Fruit fly (Drosophila melanogaster) whole organism, embryonic: ENCODE measurements around the gene CG3149.

ENCODE experiments used
- Asciz ChIP-seq: fragments of 200-800 bp; sonication (Bioruptor generic); optimal IDR thresholded peaks from 2 replicates; lab custom pipeline; 2017; ENCODE audit warnings: missing biosample characterization, mild to moderate bottlenecking, missing genetic modification characterization, missing genetic modification reagents
- CG10147 ChIP-seq: fragments of 200-800 bp; sonication (Bioruptor generic); optimal IDR thresholded peaks from 2 replicates; lab custom pipeline; 2019; ENCODE audit warnings: missing biosample characterization, mild to moderate bottlenecking, missing genetic modification characterization, moderate library complexity
- CG10267 ChIP-seq: fragments of 200-800 bp; sonication (Bioruptor generic); optimal IDR thresholded peaks from 2 replicates; lab custom pipeline; 2018; ENCODE audit warnings: missing biosample characterization, mild to moderate bottlenecking, missing genetic modification characterization, moderate library complexity
- CG10274 ChIP-seq: fragments of 200-800 bp; sonication (Bioruptor generic); optimal IDR thresholded peaks from 3 replicates; lab custom pipeline; 2017; ENCODE audit warnings: missing biosample characterization, mild to moderate bottlenecking, missing genetic modification characterization
- CG10462 ChIP-seq: fragments of 200-800 bp; sonication (Bioruptor generic); optimal IDR thresholded peaks from 2 replicates; lab custom pipeline; 2016; ENCODE audit warnings: missing biosample characterization, missing genetic modification characterization
- CG10543 ChIP-seq: fragments of 200-800 bp; sonication (Bioruptor generic); optimal IDR thresholded peaks from 3 replicates; lab custom pipeline; 2017; ENCODE audit warnings: missing biosample characterization, mild to moderate bottlenecking, missing genetic modification characterization, moderate library complexity
- CG11247 ChIP-seq: fragments of 200-800 bp; sonication (Bioruptor generic); IDR thresholded peaks from 2 replicates; pipeline ENCODE4 v1.3.6; 2022; ENCODE audit warnings: missing biosample characterization, missing genetic modification characterization
- CG11398 ChIP-seq: fragments of 200-800 bp; sonication (Bioruptor generic); optimal IDR thresholded peaks from 2 replicates; lab custom pipeline; 2016; ENCODE audit warnings: missing biosample characterization, missing genetic modification characterization
- CG12219 ChIP-seq: fragments of 200-800 bp; sonication (Bioruptor generic); optimal IDR thresholded peaks from 3 replicates; lab custom pipeline; 2018; ENCODE audit warnings: missing biosample characterization, mild to moderate bottlenecking, missing genetic modification characterization
- CG14441 ChIP-seq: fragments of 200-800 bp; sonication (Bioruptor generic); IDR thresholded peaks from 2 replicates; pipeline ENCODE4 v1.3.6; 2022; ENCODE audit warnings: missing biosample characterization, missing genetic modification characterization
- CG15269 ChIP-seq: fragments of 200-800 bp; sonication (Bioruptor generic); optimal IDR thresholded peaks from 2 replicates; lab custom pipeline; 2018; ENCODE audit warnings: missing biosample characterization, mild to moderate bottlenecking, missing genetic modification characterization, moderate library complexity
- CG1603 ChIP-seq: fragments of 200-800 bp; sonication (Bioruptor generic); optimal IDR thresholded peaks from 2 replicates; lab custom pipeline; 2019; ENCODE audit warnings: missing biosample characterization, mild to moderate bottlenecking, missing genetic modification characterization, moderate library complexity
- CG17328 ChIP-seq: fragments of 200-800 bp; sonication (Bioruptor generic); IDR thresholded peaks from 2 replicates; pipeline ENCODE4 v1.3.6; 2022; ENCODE audit warnings: missing biosample characterization, missing genetic modification characterization
- CG17912 ChIP-seq: fragments of 200-800 bp; sonication (Bioruptor generic); optimal IDR thresholded peaks from 2 replicates; lab custom pipeline; 2018; ENCODE audit warnings: missing biosample characterization, mild to moderate bottlenecking, missing genetic modification characterization
- CG3163 ChIP-seq: fragments of 200-800 bp; sonication (Bioruptor generic); optimal IDR thresholded peaks from 3 replicates; lab custom pipeline; 2016; ENCODE audit warnings: missing biosample characterization, missing genetic modification characterization
- CG32772 ChIP-seq: fragments of 200-800 bp; sonication (Bioruptor generic); IDR thresholded peaks from 2 replicates; pipeline ENCODE4 v1.3.6; 2022; ENCODE audit warnings: missing biosample characterization, missing genetic modification characterization
- CG3407 ChIP-seq: fragments of 200-800 bp; sonication (Bioruptor generic); optimal IDR thresholded peaks from 2 replicates; lab custom pipeline; 2018; ENCODE audit warnings: missing biosample characterization, mild to moderate bottlenecking, missing genetic modification characterization
- CG34422 ChIP-seq: fragments of 200-800 bp; sonication (Bioruptor generic); IDR thresholded peaks from 3 replicates; pipeline ENCODE4 v1.3.6; 2022; ENCODE audit warnings: missing biosample characterization, missing genetic modification characterization
- CG6689 ChIP-seq: fragments of 200-800 bp; sonication (Bioruptor generic); IDR thresholded peaks from 2 replicates; pipeline ENCODE4 v1.3.6; 2022; ENCODE audit warnings: missing biosample characterization, missing genetic modification characterization
- CG8944 ChIP-seq: fragments of 200-800 bp; sonication (Bioruptor generic); optimal IDR thresholded peaks from 3 replicates; lab custom pipeline; 2016; ENCODE audit warnings: missing biosample characterization, missing genetic modification characterization
- Chrac-16 ChIP-seq: fragments of 200-800 bp; sonication (Bioruptor generic); optimal IDR thresholded peaks from 3 replicates; lab custom pipeline; 2016; ENCODE audit warnings: missing biosample characterization, missing genetic modification characterization
- Dref ChIP-seq: fragments of 200-800 bp; sonication (Bioruptor generic); IDR thresholded peaks from 2 replicates; pipeline ENCODE4 v1.3.6; 2022; ENCODE audit warnings: missing biosample characterization, missing genetic modification characterization
- Fer2 ChIP-seq: fragments of 200-800 bp; sonication (Bioruptor generic); optimal IDR thresholded peaks from 2 replicates; lab custom pipeline; 2018; ENCODE audit warnings: missing biosample characterization, mild to moderate bottlenecking, missing genetic modification characterization, moderate library complexity
- GATAe ChIP-seq: fragments of 200-800 bp; sonication (Bioruptor generic); conservative IDR thresholded peaks from 2 replicates; pipeline ENCODE4 v1.3.6; 2022; ENCODE audit warnings: missing biosample characterization, missing genetic modification characterization
- MBD-R2 ChIP-seq: fragments of 200-800 bp; sonication (Bioruptor generic); IDR thresholded peaks from 2 replicates; pipeline ENCODE4 v1.3.6; 2022; ENCODE audit warnings: missing biosample characterization, missing genetic modification characterization
- Max ChIP-seq: fragments of 200-800 bp; sonication (Bioruptor generic); optimal IDR thresholded peaks from 2 replicates; lab custom pipeline; 2016; ENCODE audit warnings: missing biosample characterization, mild to moderate bottlenecking, missing genetic modification characterization
- Mes4 ChIP-seq: fragments of 200-800 bp; sonication (Bioruptor generic); optimal IDR thresholded peaks from 2 replicates; lab custom pipeline; 2016; ENCODE audit warnings: missing biosample characterization, missing genetic modification characterization
- Spps ChIP-seq: fragments of 200-800 bp; sonication (Bioruptor generic); optimal IDR thresholded peaks from 2 replicates; lab custom pipeline; 2018; ENCODE audit warnings: missing biosample characterization, mild to moderate bottlenecking, missing genetic modification characterization
- Ssrp ChIP-seq: fragments of 200-800 bp; sonication (Bioruptor generic); optimal IDR thresholded peaks from 2 replicates; lab custom pipeline; 2018; ENCODE audit warnings: missing biosample characterization, mild to moderate bottlenecking, missing genetic modification characterization, moderate library complexity
- ac ChIP-seq: fragments of 200-800 bp; sonication (Bioruptor generic); optimal IDR thresholded peaks from 3 replicates; lab custom pipeline; 2017; ENCODE audit warnings: missing biosample characterization, mild to moderate bottlenecking, missing genetic modification characterization
- ap ChIP-seq: fragments of 200-800 bp; sonication (Bioruptor generic); IDR thresholded peaks from 2 replicates; pipeline ENCODE4 v1.3.6; 2022; ENCODE audit warnings: missing biosample characterization, missing genetic modification characterization
- dpn ChIP-seq, 2 experiments: fragments of 200-800 bp; sonication (Bioruptor generic); optimal IDR thresholded peaks; 3 replicates each; lab custom pipeline; 2016; ENCODE audit warnings: missing biosample characterization in 2 of 2, missing genetic modification characterization in 2 of 2
- ems ChIP-seq: fragments of 200-800 bp; sonication (Bioruptor generic); optimal IDR thresholded peaks from 3 replicates; lab custom pipeline; 2016; ENCODE audit warnings: missing biosample characterization, missing genetic modification characterization
- eyg ChIP-seq: fragments of 200-800 bp; sonication (Bioruptor generic); optimal IDR thresholded peaks from 3 replicates; lab custom pipeline; 2016; ENCODE audit warnings: missing biosample characterization, missing genetic modification characterization
- fru ChIP-seq: fragments of >200 bp; optimal IDR thresholded peaks from 2 replicates; lab custom pipeline; 2017
- gcm ChIP-seq: fragments of 200-800 bp; sonication (Bioruptor generic); optimal IDR thresholded peaks from 2 replicates; lab custom pipeline; 2019; ENCODE audit warnings: missing biosample characterization, mild to moderate bottlenecking, missing genetic modification characterization, moderate library complexity
- gem ChIP-seq: fragments of 200-800 bp; sonication (Bioruptor generic); optimal IDR thresholded peaks from 2 replicates; lab custom pipeline; 2019; ENCODE audit warnings: missing biosample characterization, mild to moderate bottlenecking, missing genetic modification characterization, moderate library complexity
- ken ChIP-seq: fragments of 200-800 bp; sonication (Bioruptor generic); IDR thresholded peaks from 3 replicates; pipeline ENCODE4 v1.3.6; 2022; ENCODE audit warnings: missing biosample characterization, missing genetic modification characterization
- otp ChIP-seq: fragments of 200-800 bp; sonication (Bioruptor generic); IDR thresholded peaks from 3 replicates; pipeline ENCODE4, ENCODE4 v1.3.6; 2022; ENCODE audit warnings: missing biosample characterization, missing genetic modification characterization
- pfk ChIP-seq: fragments of 200-800 bp; sonication (Bioruptor generic); optimal IDR thresholded peaks from 2 replicates; lab custom pipeline; 2018; ENCODE audit warnings: missing biosample characterization, mild to moderate bottlenecking, missing genetic modification characterization, moderate library complexity
- salm ChIP-seq: fragments of 200-800 bp; sonication (Bioruptor generic); optimal IDR thresholded peaks from 2 replicates; lab custom pipeline; 2018; ENCODE audit warnings: missing biosample characterization, mild to moderate bottlenecking, missing genetic modification characterization
- schlank ChIP-seq: fragments of 200-800 bp; sonication (Bioruptor generic); optimal IDR thresholded peaks from 2 replicates; lab custom pipeline; 2018; ENCODE audit warnings: missing biosample characterization, mild to moderate bottlenecking, missing genetic modification characterization
- scrt ChIP-seq: fragments of 200-800 bp; sonication (Bioruptor generic); optimal IDR thresholded peaks from 2 replicates; lab custom pipeline; 2018; ENCODE audit warnings: missing biosample characterization, mild to moderate bottlenecking, missing genetic modification characterization, moderate library complexity
- sens ChIP-seq: fragments of 200-800 bp; sonication (Bioruptor generic); peaks from one replicate; lab custom pipeline; 2016; ENCODE audit warnings: missing biosample characterization, missing genetic modification characterization
- shn ChIP-seq: fragments of 200-800 bp; sonication (Bioruptor generic); optimal IDR thresholded peaks from 3 replicates; lab custom pipeline; 2016; ENCODE audit warnings: missing biosample characterization, missing genetic modification characterization
- sug ChIP-seq: fragments of 200-800 bp; optimal IDR thresholded peaks from 2 replicates; lab custom pipeline; 2019; ENCODE audit warnings: missing biosample characterization, mild to moderate bottlenecking, missing genetic modification characterization, moderate library complexity
- tna ChIP-seq: fragments of 200-800 bp; sonication (Bioruptor generic); IDR thresholded peaks from 2 replicates; pipeline ENCODE4 v1.3.6; 2022; ENCODE audit warnings: missing biosample characterization, missing genetic modification characterization; ENCODE audit not compliant: partially characterized antibody
- trem ChIP-seq: fragments of 200-800 bp; optimal IDR thresholded peaks from 3 replicates; lab custom pipeline; 2019; ENCODE audit warnings: missing biosample characterization, mild to moderate bottlenecking, missing genetic modification characterization, moderate library complexity
- tup ChIP-seq: fragments of 200-800 bp; sonication (Bioruptor generic); optimal IDR thresholded peaks from 2 replicates; lab custom pipeline; 2016; ENCODE audit warnings: missing biosample characterization, mild to moderate bottlenecking, missing genetic modification characterization, moderate library complexity
- wek ChIP-seq: fragments of 200-800 bp; sonication (Bioruptor generic); optimal IDR thresholded peaks from 3 replicates; lab custom pipeline; 2018; ENCODE audit warnings: missing biosample characterization, mild to moderate bottlenecking, missing genetic modification characterization, moderate library complexity
- zf30C ChIP-seq: fragments of 200-800 bp; sonication (Bioruptor generic); optimal IDR thresholded peaks from 3 replicates; lab custom pipeline; 2018; ENCODE audit warnings: missing biosample characterization, mild to moderate bottlenecking, missing genetic modification characterization

Gene CG3149

DNA sequence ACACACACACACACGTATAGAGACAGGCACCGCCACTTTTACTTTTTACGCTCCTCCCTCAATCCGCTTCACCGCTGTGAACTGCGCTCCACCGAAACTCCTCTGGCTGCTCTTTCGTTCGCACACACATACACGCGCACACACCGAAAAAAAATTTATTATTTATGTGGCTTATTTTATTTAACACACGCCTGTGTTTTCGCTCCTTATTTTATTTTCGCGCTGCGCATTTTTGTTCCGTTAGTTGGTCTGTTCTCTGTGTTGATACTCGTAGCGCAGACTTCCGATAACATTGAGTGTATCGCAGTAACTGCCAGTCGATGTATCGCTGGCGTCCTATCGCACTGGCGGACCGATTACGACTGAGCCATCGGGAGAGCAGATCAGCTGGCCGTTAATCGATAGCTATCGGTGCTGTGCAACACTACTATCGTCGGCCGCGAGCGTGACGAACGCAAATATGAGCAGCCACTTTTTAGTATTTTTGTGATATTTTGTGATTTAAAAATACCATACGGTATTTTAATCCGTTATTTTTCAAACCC lies 42.7 kb upstream of the CG3149 start, which contains the start of gene Snx27 (continued):
- TF ChIP-seq CG8944 (peak; percentile 43), ap (no peak), Ssrp (tag; lab: Kevin White, UChicago) (no peak), CG10462 (GFP tag; lab: Kevin White, UChicago) (no peak), scrt (GFP tag; lab: Kevin White, UChicago) (no peak), CG32772 (GFP tag; lab: Robert Waterston, UW) (0 out of 2 replicates have a peak, but pooled peaks have one; percentile 17), tup (GFP tag; lab: Kevin White, UChicago) (peak; percentile 25), sens (GFP tag; lab: Kevin White, UChicago) (peak; percentile 89), schlank (tag; lab: Kevin White, UChicago) (no peak), CG15269 (tag; lab: Kevin White, UChicago) (no peak), Mes4 (GFP tag; lab: Kevin White, UChicago) (peak; percentile 54), sug (tag; lab: Kevin White, UChicago) (peak; percentile 37), GATAe (GFP tag; lab: Robert Waterston, UW) (no peak), CG11398 (GFP tag; lab: Kevin White, UChicago) (no peak), pfk (GFP tag; lab: Kevin White, UChicago) (peak; percentile 18), CG3407 (GFP tag; lab: Kevin White, UChicago) (no peak), fru (lab: Kevin White, UChicago) (no peak), CG11247 (GFP tag; lab: Robert Waterston, UW) (peak; percentile 59; the same call in 1 of the 2 replicates), trem (tag; lab: Kevin White, UChicago) (peak; percentile 81), salm (peak; percentile 17), gem (tag; lab: Kevin White, UChicago) (peak; percentile 22), CG3163 (GFP tag; lab: Kevin White, UChicago) (peak; percentile 44), dpn (GFP tag; optimal IDR thresholded peaks at IDR 0.05; lab: Kevin White, UChicago) (peak; percentile 32 to 68), Asciz (GFP tag; lab: Kevin White, UChicago) (no peak), Fer2 (tag; lab: Kevin White, UChicago) (no peak), ems (GFP tag; lab: Kevin White, UChicago) (peak; percentile 31), eyg (GFP tag; lab: Kevin White, UChicago) (peak; percentile 30), ken (GFP tag; lab: Robert Waterston, UW) (peak; percentile 60), gcm (GFP tag; lab: Kevin White, UChicago) (peak; percentile 31), CG10267 (peak; percentile 97), CG10147 (GFP tag; lab: Kevin White, UChicago) (no peak), ac (GFP tag; lab: Kevin White, UChicago) (no peak), CG14441 (GFP tag; lab: Robert Waterston, UW) (0 out of 2 replicates have a peak, but pooled peaks have one; percentile 27), otp (GFP tag; lab: Robert Waterston, UW) (peak; percentile 9; the same call in 1 of the 3 replicates), CG10274 (no peak), CG12219 (GFP tag; lab: Kevin White, UChicago) (no peak), tna (GFP tag; lab: Robert Waterston, UW) (peak; percentile 99), zf30C (GFP tag; lab: Kevin White, UChicago) (no peak), MBD-R2 (GFP tag; lab: Robert Waterston, UW) (peak; percentile 47), CG10543 (GFP tag; lab: Kevin White, UChicago) (no peak), shn (GFP tag; lab: Kevin White, UChicago) (peak; percentile 37), Chrac-16 (GFP tag; lab: Kevin White, UChicago) (peak; percentile 12), CG1603 (tag; lab: Kevin White, UChicago) (peak; percentile 94), Spps (tag; lab: Kevin White, UChicago) (no peak), Dref (GFP tag; lab: Robert Waterston, UW) (peak; percentile 99), CG6689 (no peak), wek (GFP tag; lab: Kevin White, UChicago) (peak; percentile 38), Max (GFP tag; lab: Kevin White, UChicago) (no peak), CG34422 (GFP tag; lab: Robert Waterston, UW) (peak; percentile 37; the same call in 1 of the 3 replicates), CG17912 (GFP tag; lab: Kevin White, UChicago) (peak; percentile 39), CG17328 (GFP tag; lab: Robert Waterston, UW) (peak; percentile 31; the same call in 1 of the 2 replicates)
